Worm (Caenorhabditis elegans) whole organism, L4 larva: ENCODE data around the gene F11A5.18.

ENCODE experiments used
- D1046.2 ChIP-seq: fragments of 200-800 bp; sonication (Bioruptor generic); IDR thresholded peaks from 2 replicates; pipeline ENCODE4 v1.3.6; 2022; ENCODE audit warnings: missing genetic modification characterization, missing compliant biosample characterization
- F26F4.8 ChIP-seq: fragments of 200-800 bp; sonication (Bioruptor generic); conservative IDR thresholded peaks from 2 replicates; pipeline ENCODE4 v1.3.6; 2022; ENCODE audit warnings: missing genetic modification characterization, missing compliant biosample characterization
- F44E2.7 ChIP-seq: fragments of 200-800 bp; sonication (Bioruptor generic); IDR thresholded peaks from 2 replicates; pipeline ENCODE4 v2.1.2; 2022; ENCODE audit warnings: missing genetic modification characterization, missing compliant biosample characterization
- T20F7.1 ChIP-seq: fragments of 200-800 bp; sonication (Bioruptor generic); optimal IDR thresholded peaks from 2 replicates; lab custom pipeline; 2018; ENCODE audit warnings: mild to moderate bottlenecking, missing genetic modification characterization, missing compliant biosample characterization
- T26A8.4 ChIP-seq: fragments of 200-800 bp; sonication (Bioruptor generic); IDR thresholded peaks from 2 replicates; pipeline ENCODE4 v1.3.6; 2022; ENCODE audit warnings: missing genetic modification characterization, missing compliant biosample characterization
- Y75B8A.6 ChIP-seq: fragments of 200-800 bp; sonication (Bioruptor generic); IDR thresholded peaks from 2 replicates; pipeline ENCODE4 v1.3.6; 2022; ENCODE audit warnings: missing genetic modification reagents, missing genetic modification characterization, missing compliant biosample characterization
- aly-2 ChIP-seq: sonication (generic microtip); optimal IDR thresholded peaks from 2 replicates; lab custom pipeline; 2018; ENCODE audit warnings: missing biosample characterization, missing genetic modification characterization
- ceh-62 ChIP-seq: sonication (generic microtip); optimal IDR thresholded peaks from 2 replicates; lab custom pipeline; 2017; ENCODE audit warnings: missing biosample characterization, missing genetic modification characterization
- ceh-82 ChIP-seq: sonication (generic microtip); optimal IDR thresholded peaks from 2 replicates; lab custom pipeline; 2017; ENCODE audit warnings: missing biosample characterization, missing genetic modification characterization
- daf-16 ChIP-seq, 3 experiments: sonication (generic microtip); optimal IDR thresholded peaks; 2 replicates each; lab custom pipeline; 2016 to 2017; ENCODE audit warnings: missing genetic modification characterization in 3 of 3, missing genetic modification reagents in 3 of 3, mild to moderate bottlenecking in 2 of 3, missing compliant biosample characterization in 2 of 3, missing biosample characterization in 1 of 3, moderate library complexity in 1 of 3
- daf-8 ChIP-seq: fragments of 200-800 bp; sonication (Bioruptor generic); IDR thresholded peaks from 2 replicates; pipeline ENCODE4 v1.3.6; 2022; ENCODE audit warnings: missing genetic modification characterization, missing compliant biosample characterization
- dmd-6 ChIP-seq: fragments of 200-800 bp; sonication (Bioruptor generic); IDR thresholded peaks from 2 replicates; pipeline ENCODE4 v1.3.6; 2022; ENCODE audit warnings: missing genetic modification reagents, missing genetic modification characterization, missing compliant biosample characterization
- dmd-9 ChIP-seq: fragments of 200-800 bp; sonication (Bioruptor generic); IDR thresholded peaks from 2 replicates; pipeline ENCODE4 v1.3.6; 2022; ENCODE audit warnings: missing genetic modification reagents, missing genetic modification characterization, missing compliant biosample characterization
- dpl-1 ChIP-seq: fragments of 150-350 bp; optimal IDR thresholded peaks from 2 replicates; lab custom pipeline; 2014; ENCODE audit warnings: missing biosample characterization, missing genetic modification reagents, missing genetic modification characterization
- egl-27 ChIP-seq: sonication (generic microtip); optimal IDR thresholded peaks from 3 replicates; lab custom pipeline; 2017; ENCODE audit warnings: missing biosample characterization, missing genetic modification reagents, missing genetic modification characterization
- fkh-10 ChIP-seq: fragments of 150-350 bp; optimal IDR thresholded peaks from 2 replicates; lab custom pipeline; 2014; ENCODE audit warnings: missing biosample characterization, missing genetic modification reagents, missing genetic modification characterization
- hlh-11 ChIP-seq: fragments of 200-800 bp; sonication (Bioruptor generic); optimal IDR thresholded peaks from 2 replicates; lab custom pipeline; 2018; ENCODE audit warnings: mild to moderate bottlenecking, missing genetic modification characterization, missing compliant biosample characterization
- lin-38 ChIP-seq: fragments of 200-800 bp; sonication (Bioruptor generic); IDR thresholded peaks from 2 replicates; pipeline ENCODE4 v1.3.6; 2022; ENCODE audit warnings: missing genetic modification reagents, missing genetic modification characterization, missing compliant biosample characterization
- lir-3 ChIP-seq: sonication (generic microtip); optimal IDR thresholded peaks from 2 replicates; lab custom pipeline; 2016; ENCODE audit warnings: mild to moderate bottlenecking, missing genetic modification characterization, missing compliant biosample characterization
- lsy-2 ChIP-seq, 2 experiments: fragments of 150-350 bp in 1 of 2; sonication (generic microtip) in 1 of 2; optimal IDR thresholded peaks; 2 replicates each; lab custom pipeline; 2014 to 2017; ENCODE audit warnings: missing biosample characterization in 2 of 2, missing genetic modification characterization in 2 of 2
- mxl-2 ChIP-seq: fragments of 200-800 bp; sonication (Bioruptor generic); conservative IDR thresholded peaks from 2 replicates; pipeline ENCODE4 v1.3.6; 2022; ENCODE audit warnings: missing genetic modification reagents, missing genetic modification characterization, missing compliant biosample characterization
- mxl-3 ChIP-seq: fragments of 200-800 bp; sonication (Bioruptor generic); optimal IDR thresholded peaks from 2 replicates; lab custom pipeline; 2018; ENCODE audit warnings: mild to moderate bottlenecking, missing genetic modification characterization, missing compliant biosample characterization
- nhr-10 ChIP-seq: fragments of 150-350 bp; optimal IDR thresholded peaks from 2 replicates; lab custom pipeline; 2014; ENCODE audit warnings: missing biosample characterization, missing genetic modification characterization
- nhr-102 ChIP-seq: sonication (generic microtip); optimal IDR thresholded peaks from 2 replicates; lab custom pipeline; 2016; ENCODE audit warnings: mild to moderate bottlenecking, missing genetic modification characterization, moderate library complexity, missing compliant biosample characterization
- nhr-11 ChIP-seq: fragments of 150-350 bp; optimal IDR thresholded peaks from 2 replicates; lab custom pipeline; 2014; ENCODE audit warnings: missing biosample characterization, missing genetic modification characterization
- nhr-28 ChIP-seq: fragments of 150-350 bp; optimal IDR thresholded peaks from 2 replicates; lab custom pipeline; 2014; ENCODE audit warnings: missing biosample characterization, missing genetic modification characterization
- nhr-41 ChIP-seq: fragments of 200-800 bp; sonication (Bioruptor generic); IDR thresholded peaks from 2 replicates; pipeline ENCODE4 v1.3.6; 2022; ENCODE audit warnings: missing genetic modification reagents, missing genetic modification characterization, missing compliant biosample characterization
- php-3 ChIP-seq: fragments of 200-800 bp; sonication (Bioruptor generic); IDR thresholded peaks from 2 replicates; pipeline ENCODE4 v1.3.6; 2022; ENCODE audit warnings: missing genetic modification reagents, missing genetic modification characterization, missing compliant biosample characterization
- pqm-1 ChIP-seq: sonication (generic microtip); optimal IDR thresholded peaks from 2 replicates; lab custom pipeline; 2017; ENCODE audit warnings: missing biosample characterization, missing genetic modification characterization
- snpc-4 ChIP-seq: fragments of 150-350 bp; optimal IDR thresholded peaks from 2 replicates; lab custom pipeline; 2014; ENCODE audit warnings: missing biosample characterization, missing genetic modification characterization
- spr-1 ChIP-seq: sonication (generic microtip); optimal IDR thresholded peaks from 2 replicates; lab custom pipeline; 2016; ENCODE audit warnings: mild to moderate bottlenecking, missing genetic modification characterization, missing compliant biosample characterization
- unc-62 ChIP-seq, 3 experiments: fragments of 150-350 bp in 1 of 3; sonication (generic microtip); optimal IDR thresholded peaks in 2 of 3; peaks in 1 of 3; 1 replicate in 1 of 3; 2 replicates in 2 of 3; lab custom pipeline; 2014 to 2017; ENCODE audit warnings: missing biosample characterization in 3 of 3, missing genetic modification characterization in 3 of 3, missing genetic modification reagents in 3 of 3, missing genotype in 1 of 3
- zag-1 ChIP-seq: fragments of 150-350 bp; optimal IDR thresholded peaks from 2 replicates; lab custom pipeline; 2014; ENCODE audit warnings: missing biosample characterization, missing genetic modification characterization

The F11A5.18 gene

DNA sequence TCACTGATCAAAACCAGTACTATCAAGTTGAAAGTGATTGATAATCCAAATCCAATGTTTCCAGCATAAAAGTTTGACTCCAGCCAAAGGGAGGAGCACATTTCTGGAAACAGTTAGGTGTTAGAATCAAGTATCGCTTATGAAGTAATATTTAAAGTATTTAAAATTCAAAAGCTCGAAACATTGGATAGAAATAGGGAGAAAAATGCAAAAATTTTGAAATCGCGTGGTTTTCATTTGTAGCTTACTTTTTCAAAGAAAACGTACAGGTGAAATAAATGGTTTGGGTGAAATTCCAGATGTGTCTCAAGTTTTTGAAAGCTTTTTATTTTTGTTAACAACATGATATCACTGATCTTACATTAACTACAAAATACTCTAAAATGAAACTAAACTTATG lies 33.7 kb upstream of the F11A5.18 start, which contains the start of gene str-111:
Gene str-111 (minus strand): TSS at position 101 of the 400 bp plus-strand sequence.
- TF ChIP-seq F44E2.7 (GFP tag; lab: Robert Waterston, UW) = no peak
- TF ChIP-seq nhr-11 (tag; lab: Kevin White, UChicago) = no peak
- TF ChIP-seq nhr-10 = no peak
- TF ChIP-seq hlh-11 (tag; lab: Kevin White, UChicago) = no peak
- TF ChIP-seq spr-1 (tag; lab: Kevin White, UChicago) = no peak
- TF ChIP-seq fkh-10 (GFP tag; lab: Kevin White, UChicago) = no peak
- no peak for TF ChIP-seq zag-1 (tag; lab: Kevin White, UChicago)
- TF ChIP-seq snpc-4 (tag; lab: Kevin White, UChicago) = no peak
- TF ChIP-seq mxl-2 (GFP tag; lab: Robert Waterston, UW) = no peak
- no peak for TF ChIP-seq Y75B8A.6 (GFP tag; lab: Robert Waterston, UW)
- no peak for TF ChIP-seq aly-2 (tag; lab: Kevin White, UChicago)
- TF ChIP-seq unc-62 (GFP tag; optimal IDR thresholded peaks at IDR 0.05 in 1 of 2; lab: Kevin White, UChicago) = no peak
- no peak for TF ChIP-seq unc-62 (tag; optimal IDR thresholded peaks at IDR 0.05; lab: Kevin White, UChicago)
- no peak for TF ChIP-seq mxl-3 (GFP tag; lab: Kevin White, UChicago)

DNA sequence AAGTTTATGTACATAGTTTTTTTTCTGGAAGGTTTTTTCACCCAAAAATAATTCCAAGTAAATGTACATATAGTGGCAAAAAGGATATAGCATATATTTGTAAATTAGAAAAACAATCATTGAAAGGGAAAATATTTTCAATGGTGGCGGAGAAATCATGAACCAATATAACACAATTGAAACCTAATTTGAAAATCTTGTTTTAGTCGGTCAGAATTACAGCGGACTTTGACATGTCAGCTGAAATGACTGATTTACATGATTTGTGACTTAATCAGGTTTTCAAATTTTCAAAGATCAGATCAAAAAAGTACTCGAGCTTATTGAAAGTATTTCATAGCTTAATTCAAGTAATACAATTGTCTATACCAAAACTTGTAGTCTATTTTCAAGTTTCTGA lies 31.0 kb upstream of the F11A5.18 start, which contains the start of gene K05D4.9:
Gene K05D4.9 (minus strand): TSS at position 101 of the 400 bp plus-strand sequence.
- TF ChIP-seq lir-3 (tag; lab: Kevin White, UChicago) (no peak), lin-38 (GFP tag; lab: Robert Waterston, UW) (no peak), unc-62 (GFP tag; optimal IDR thresholded peaks at IDR 0.05 in 1 of 2; lab: Kevin White, UChicago) (peak in 1 of 2 experiments; percentile 41), unc-62 (tag; optimal IDR thresholded peaks at IDR 0.05; lab: Kevin White, UChicago) (no peak)
- TF ChIP-seq, all 104 proteins: peak for 1

DNA sequence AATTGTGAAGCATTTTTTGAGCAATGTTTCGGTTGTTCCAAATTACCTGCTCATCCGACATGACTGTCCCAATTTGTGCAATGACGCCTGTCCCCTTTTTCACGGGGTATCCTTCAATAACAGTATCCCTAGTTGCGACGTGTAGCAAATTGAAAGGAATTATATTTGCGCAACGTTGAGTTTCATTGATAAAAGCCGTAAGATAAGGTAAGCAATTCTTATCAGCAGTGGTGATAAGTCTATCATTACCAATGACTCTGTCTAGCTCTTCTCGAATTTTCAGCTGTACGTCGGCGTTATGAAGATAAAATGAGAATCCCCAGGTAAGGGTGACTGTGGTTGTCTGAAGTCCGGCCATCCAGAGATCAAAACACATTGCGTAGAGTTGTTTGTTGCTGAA lies 28.6 kb upstream of the F11A5.18 start:
- no peak for TF ChIP-seq nhr-102
- TF ChIP-seq php-3 (GFP tag; lab: Robert Waterston, UW) = no peak
- no peak for TF ChIP-seq lsy-2 (tag; optimal IDR thresholded peaks at IDR 0.05; lab: Kevin White, UChicago)
- TF ChIP-seq egl-27 = no peak
- no peak for TF ChIP-seq F26F4.8 (GFP tag; lab: Robert Waterston, UW)
- no peak for TF ChIP-seq T20F7.1
- TF ChIP-seq daf-8 (GFP tag; lab: Robert Waterston, UW) = no peak
- TF ChIP-seq F44E2.7 (GFP tag; lab: Robert Waterston, UW) = no peak
- no peak for TF ChIP-seq T26A8.4 (GFP tag; lab: Robert Waterston, UW)

DNA sequence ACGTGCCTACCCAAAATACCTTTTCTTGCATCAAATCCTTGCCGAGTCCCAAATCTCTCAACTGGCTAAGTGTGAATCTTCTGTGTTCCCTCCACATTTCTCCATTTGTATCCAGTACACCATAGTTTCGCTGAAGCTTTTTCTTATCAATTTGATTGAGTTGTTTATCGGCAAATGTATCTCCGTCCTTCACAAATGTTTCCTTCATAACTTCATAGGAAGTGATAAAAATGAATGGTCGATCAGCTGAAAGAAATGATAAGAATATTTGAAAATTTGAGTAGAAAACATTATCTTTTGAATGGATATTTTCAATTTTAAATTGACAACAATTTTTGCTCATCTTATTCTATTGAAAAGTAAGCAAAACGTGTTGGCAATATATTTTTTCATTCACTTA lies 27.5 kb upstream of the F11A5.18 start:
- TF ChIP-seq nhr-28 (tag; lab: Kevin White, UChicago) (peak; percentile 58), lin-38 (GFP tag; lab: Robert Waterston, UW) (no peak), ceh-82 (tag; lab: Kevin White, UChicago) (no peak), ceh-62 (tag; lab: Kevin White, UChicago) (no peak), php-3 (GFP tag; lab: Robert Waterston, UW) (peak; percentile 44; the same call in 1 of the 2 replicates), dmd-6 (no peak; the same call in 1 of the 2 replicates), daf-16 (GFP tag; optimal IDR thresholded peaks at IDR 0.05; lab: Kevin White, UChicago) (no peak), daf-16 (tag; optimal IDR thresholded peaks at IDR 0.05; lab: Kevin White, UChicago) (peak; percentile 77), dpl-1 (GFP tag; lab: Kevin White, UChicago) (no peak), dmd-9 (GFP tag; lab: Robert Waterston, UW) (no peak), fkh-10 (GFP tag; lab: Kevin White, UChicago) (no peak), pqm-1 (tag; lab: Kevin White, UChicago) (peak; percentile 59), nhr-41 (no peak), D1046.2 (GFP tag; lab: Robert Waterston, UW) (no peak)

DNA sequence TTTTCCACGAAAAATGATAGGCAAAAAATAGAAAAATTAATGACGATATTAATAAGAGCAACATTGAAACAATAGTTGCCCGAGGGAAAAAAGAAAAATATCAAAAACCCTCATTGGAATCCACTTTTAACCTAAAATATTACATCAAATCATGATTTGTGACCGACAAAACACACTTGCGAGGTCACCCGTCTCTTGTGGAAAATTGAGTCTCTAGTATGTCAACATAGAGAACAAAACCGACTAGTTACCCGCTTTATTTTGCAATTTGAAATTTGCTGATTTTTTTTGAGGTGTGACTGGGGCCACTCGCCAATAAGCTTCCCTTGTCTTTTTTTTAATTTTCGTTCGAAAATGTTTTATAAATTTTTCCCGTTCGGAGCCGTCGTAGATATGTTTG lies 27.0 kb upstream of the F11A5.18 start, which contains the start of gene cyp-33D1:
Gene cyp-33D1 (minus strand): TSS at position 101 of the 400 bp plus-strand sequence.
- TF ChIP-seq aly-2 (tag; lab: Kevin White, UChicago) = no peak
- TF ChIP-seq nhr-28 (tag; lab: Kevin White, UChicago) = no peak
- TF ChIP-seq T20F7.1 = no peak
- TF ChIP-seq egl-27 = no peak
- TF ChIP-seq ceh-82 (tag; lab: Kevin White, UChicago) = no peak
